Fruit fly (Drosophila melanogaster) whole organism, wandering third instar larva: ENCODE measurements around the gene CG14968.

Experiments
- Abd-B ChIP-seq: fragments of >200 bp; optimal IDR thresholded peaks from 2 replicates; lab custom pipeline; 2017; ENCODE audit warnings: missing biosample characterization, missing genetic modification characterization
- CG32264 ChIP-seq: fragments of 200-800 bp; sonication (Bioruptor generic); optimal IDR thresholded peaks from 2 replicates; lab custom pipeline; 2016; ENCODE audit warnings: missing biosample characterization, missing genetic modification characterization
- CG9705 ChIP-seq: fragments of 200-800 bp; sonication (Bioruptor generic); optimal IDR thresholded peaks from 2 replicates; lab custom pipeline; 2018; ENCODE audit warnings: missing biosample characterization, mild to moderate bottlenecking, missing genetic modification characterization
- CrebA ChIP-seq: fragments of 200-800 bp; sonication (Bioruptor generic); optimal IDR thresholded peaks from 2 replicates; lab custom pipeline; 2016; ENCODE audit warnings: missing biosample characterization, mild to moderate bottlenecking, missing genetic modification characterization, borderline replicate concordance
- Dfd ChIP-seq: fragments of >200 bp; optimal IDR thresholded peaks from 2 replicates; lab custom pipeline; 2017; ENCODE audit warnings: missing biosample characterization, missing genetic modification characterization
- Dif ChIP-seq: fragments of 200-275, 200-300 bp; sonication (Bioruptor generic); optimal IDR thresholded peaks from 2 replicates; lab custom pipeline; 2018; ENCODE audit warnings: missing biosample characterization, missing genetic modification characterization; ENCODE audit not compliant: partially characterized antibody
- GATAd ChIP-seq: sonication (Bioruptor generic); optimal IDR thresholded peaks from 2 replicates; lab custom pipeline; 2016; ENCODE audit warnings: missing biosample characterization, missing genetic modification characterization
- HLH106 ChIP-seq: fragments of 200-800 bp; optimal IDR thresholded peaks from 3 replicates; lab custom pipeline; 2019; ENCODE audit warnings: missing biosample characterization, mild to moderate bottlenecking, missing genetic modification characterization, moderate library complexity
- Hnf4 ChIP-seq: fragments of 200-800 bp; sonication (Bioruptor generic); optimal IDR thresholded peaks from 2 replicates; lab custom pipeline; 2016; ENCODE audit warnings: missing biosample characterization, mild to moderate bottlenecking, missing genetic modification characterization
- Hr78 ChIP-seq: fragments of >200 bp; optimal IDR thresholded peaks from 2 replicates; lab custom pipeline; 2017; ENCODE audit warnings: missing biosample characterization, missing genetic modification characterization
- Hr83 ChIP-seq: fragments of 200-300 bp; sonication (Bioruptor generic); optimal IDR thresholded peaks from 2 replicates; lab custom pipeline; 2016; ENCODE audit warnings: missing biosample characterization, mild to moderate bottlenecking, missing genetic modification characterization, moderate library complexity; ENCODE audit not compliant: poor library complexity, severe bottlenecking
- Jra ChIP-seq: sonication (Bioruptor generic); optimal IDR thresholded peaks from 2 replicates; lab custom pipeline; 2016; ENCODE audit warnings: missing biosample characterization, missing genetic modification characterization
- Mio ChIP-seq: sonication (Bioruptor generic); optimal IDR thresholded peaks from 2 replicates; lab custom pipeline; 2016; ENCODE audit warnings: missing biosample characterization, missing genetic modification characterization
- Myc ChIP-seq: fragments of >200 bp; optimal IDR thresholded peaks from 2 replicates; lab custom pipeline; 2017
- N ChIP-seq: fragments of >200 bp; optimal IDR thresholded peaks from 2 replicates; lab custom pipeline; 2018; ENCODE audit warnings: missing biosample characterization, missing external identifiers, missing genetic modification characterization
- OdsH ChIP-seq: fragments of 200-800 bp; sonication (Bioruptor generic); optimal IDR thresholded peaks from 2 replicates; lab custom pipeline; 2016; ENCODE audit warnings: missing biosample characterization, mild to moderate bottlenecking, missing genetic modification characterization
- Rel ChIP-seq, 2 experiments: fragments of 200-800 bp; sonication (Bioruptor generic) in 1 of 2; optimal IDR thresholded peaks; 2 replicates in 1 of 2; 3 replicates in 1 of 2; lab custom pipeline; 2016 to 2019; ENCODE audit warnings: mild to moderate bottlenecking in 2 of 2, missing biosample characterization in 2 of 2, missing genetic modification characterization in 2 of 2, moderate library complexity in 1 of 2
- Sp1 ChIP-seq: fragments of 200-800 bp; sonication (Bioruptor generic); optimal IDR thresholded peaks from 3 replicates; lab custom pipeline; 2019; ENCODE audit warnings: missing biosample characterization, mild to moderate bottlenecking, missing genetic modification characterization, moderate library complexity
- Vsx2 ChIP-seq: fragments of 200-300, 225-300 bp; sonication (Bioruptor generic); optimal IDR thresholded peaks from 2 replicates; lab custom pipeline; 2018; ENCODE audit warnings: missing biosample characterization, missing genetic modification characterization; ENCODE audit not compliant: partially characterized antibody
- br ChIP-seq: fragments of 200-800 bp; sonication (Bioruptor generic); optimal IDR thresholded peaks from 2 replicates; lab custom pipeline; 2016; ENCODE audit warnings: missing biosample characterization, missing genetic modification characterization
- brk ChIP-seq: fragments of 200-800 bp; sonication (Bioruptor generic); optimal IDR thresholded peaks from 2 replicates; lab custom pipeline; 2016; ENCODE audit warnings: missing biosample characterization, mild to moderate bottlenecking, missing genetic modification characterization
- dl ChIP-seq, 2 experiments: fragments of 175-275, 200-275 bp in 1 of 2; fragments of 200-275 bp in 1 of 2; sonication (Bioruptor generic); optimal IDR thresholded peaks; lab custom pipeline; 2018; ENCODE audit warnings: mild to moderate bottlenecking in 2 of 2, missing biosample characterization in 2 of 2, missing genetic modification characterization in 2 of 2, moderate library complexity in 2 of 2; ENCODE audit not compliant: partially characterized antibody in 2 of 2, insufficient read depth in 1 of 2
- dmrt93B ChIP-seq: fragments of 200-800 bp; sonication (Bioruptor generic); optimal IDR thresholded peaks from 2 replicates; lab custom pipeline; 2018; ENCODE audit warnings: missing biosample characterization, mild to moderate bottlenecking, missing genetic modification characterization
- dsf ChIP-seq: sonication (Bioruptor generic); optimal IDR thresholded peaks from 2 replicates; lab custom pipeline; 2016; ENCODE audit warnings: missing biosample characterization, missing genetic modification characterization, borderline replicate concordance
- ey ChIP-seq: fragments of 200-800 bp; sonication (Bioruptor generic); optimal IDR thresholded peaks from 2 replicates; lab custom pipeline; 2016; ENCODE audit warnings: missing biosample characterization, missing genetic modification characterization
- foxo ChIP-seq, 2 experiments: fragments of 200-800 bp; sonication (Bioruptor generic); optimal IDR thresholded peaks; 2 replicates in 1 of 2; 3 replicates in 1 of 2; lab custom pipeline; 2016 to 2017; ENCODE audit warnings: missing biosample characterization in 2 of 2, missing genetic modification characterization in 2 of 2
- fru ChIP-seq: fragments of 200-800 bp; sonication (Bioruptor generic); optimal IDR thresholded peaks from 3 replicates; lab custom pipeline; 2016; ENCODE audit warnings: missing biosample characterization, mild to moderate bottlenecking, missing genetic modification characterization
- h ChIP-seq: fragments of 200-800 bp; sonication (Bioruptor generic); optimal IDR thresholded peaks from 3 replicates; lab custom pipeline; 2016; ENCODE audit warnings: missing biosample characterization, mild to moderate bottlenecking, missing genetic modification characterization
- jim ChIP-seq: fragments of 175-275, 200-325 bp; sonication (Bioruptor generic); optimal IDR thresholded peaks from 2 replicates; lab custom pipeline; 2016; ENCODE audit warnings: missing biosample characterization, mild to moderate bottlenecking, missing genetic modification characterization
- lola ChIP-seq: fragments of >200 bp; optimal IDR thresholded peaks from 2 replicates; lab custom pipeline; 2017; ENCODE audit warnings: missing biosample characterization, missing genetic modification characterization
- pan ChIP-seq: fragments of >200 bp; optimal IDR thresholded peaks from 2 replicates; lab custom pipeline; 2017
- psq ChIP-seq: fragments of 200-800 bp; sonication (Bioruptor generic); optimal IDR thresholded peaks from 3 replicates; lab custom pipeline; 2017; ENCODE audit warnings: missing biosample characterization, mild to moderate bottlenecking, missing genetic modification characterization, moderate library complexity
- rgr ChIP-seq: fragments of 200-800 bp; sonication (Bioruptor generic); optimal IDR thresholded peaks from 3 replicates; lab custom pipeline; 2016; ENCODE audit warnings: missing biosample characterization, mild to moderate bottlenecking, missing genetic modification characterization
- sage ChIP-seq: fragments of 200-800 bp; sonication (Bioruptor generic); optimal IDR thresholded peaks from 2 replicates; lab custom pipeline; 2016; ENCODE audit warnings: missing biosample characterization, mild to moderate bottlenecking, missing genetic modification characterization
- sv ChIP-seq: fragments of 200-800 bp; sonication (Bioruptor generic); optimal IDR thresholded peaks from 3 replicates; lab custom pipeline; 2016; ENCODE audit warnings: missing biosample characterization, missing genetic modification characterization
- tai ChIP-seq: sonication (Bioruptor generic); optimal IDR thresholded peaks from 2 replicates; lab custom pipeline; 2016; ENCODE audit warnings: missing biosample characterization, missing genetic modification characterization
- usp ChIP-seq: fragments of >200 bp; optimal IDR thresholded peaks from 2 replicates; lab custom pipeline; 2017; ENCODE audit warnings: missing biosample characterization, missing genetic modification characterization
- woc ChIP-seq: sonication (Bioruptor generic); optimal IDR thresholded peaks from 2 replicates; lab custom pipeline; 2016; ENCODE audit warnings: missing biosample characterization, mild to moderate bottlenecking, missing genetic modification characterization

Gene CG14968

dm6 chr3L:3325925-3326903, 23.3 kb upstream of the CG14968 start, which contains the start of gene Gtpx (continued):
- TF ChIP-seq Hr83: peak; percentile 73
- no peak for TF ChIP-seq dl (GFP tag; optimal IDR thresholded peaks at IDR 0.05; lab: Kevin White, UChicago; ENCODE audit: insufficient read depth in 1 of 2, partially characterized antibody in 2 of 2)

DNA sequence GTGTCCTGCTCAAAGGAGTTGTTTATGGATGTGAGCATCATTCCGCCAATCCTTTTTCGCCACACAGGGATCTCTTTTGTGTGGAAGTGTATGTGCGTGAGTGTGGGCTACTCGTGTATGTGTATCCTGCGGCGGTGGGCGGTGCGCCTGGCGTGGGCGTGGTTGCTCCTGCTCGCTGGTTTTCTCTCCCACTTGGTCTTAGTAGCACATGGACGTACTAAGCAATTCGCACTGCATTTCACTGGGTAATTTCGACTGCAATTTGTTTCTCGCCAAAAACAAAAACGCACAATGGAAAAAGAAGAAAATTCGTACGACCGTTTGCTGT, 22.6 kb upstream of the CG14968 start:
- TF ChIP-seq h (GFP tag; lab: Kevin White, UChicago) (no peak), CrebA (GFP tag; lab: Kevin White, UChicago) (no peak), psq (GFP tag; lab: Kevin White, UChicago) (no peak)

DNA sequence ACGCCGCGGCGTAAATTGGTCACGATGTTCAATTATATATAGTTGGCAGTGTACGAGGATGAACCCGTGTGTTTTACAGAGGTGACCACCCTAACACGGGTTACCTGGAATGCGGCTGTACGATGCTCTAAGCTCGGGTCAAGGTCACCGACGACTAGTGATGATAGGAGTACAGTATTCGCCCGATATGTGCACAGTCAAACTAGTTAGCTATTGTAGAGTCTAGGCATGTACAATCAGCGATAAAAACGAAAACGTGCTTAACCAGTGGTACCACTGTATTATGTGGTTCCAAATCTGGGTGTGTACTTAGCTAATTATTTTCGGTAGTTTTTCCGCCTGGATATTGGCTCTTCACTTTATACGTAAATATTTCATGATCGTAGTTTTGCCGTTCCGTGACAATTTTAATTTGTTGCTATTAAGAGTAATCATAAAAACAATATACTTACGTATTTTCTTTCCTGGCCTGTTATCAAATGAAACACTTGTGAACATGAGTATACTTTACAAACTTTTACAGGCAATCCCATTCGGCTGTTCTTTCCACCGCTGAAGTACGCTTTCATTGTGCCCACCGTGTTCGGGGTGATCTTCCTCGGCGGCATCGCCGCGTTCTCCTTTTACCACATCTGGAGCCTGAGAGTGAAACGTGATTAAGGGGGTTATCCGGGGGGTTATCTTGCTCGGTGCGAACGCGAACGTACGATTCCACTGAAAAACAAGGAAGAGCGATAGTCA, 17.2 kb upstream of the CG14968 start:
- peak; percentile 1 for TF ChIP-seq Sp1 (GFP tag; lab: Kevin White, UChicago)
- no peak for TF ChIP-seq dsf
- TF ChIP-seq rgr: peak; percentile 29
- peak in 1 of 2 experiments; percentile 5 for TF ChIP-seq foxo (GFP tag; optimal IDR thresholded peaks at IDR 0.05; lab: Kevin White, UChicago)
- TF ChIP-seq Abd-B: no peak
- no peak for TF ChIP-seq Rel (GFP tag; optimal IDR thresholded peaks at IDR 0.05; lab: Kevin White, UChicago)
- TF ChIP-seq Rel (tag; optimal IDR thresholded peaks at IDR 0.05; lab: Kevin White, UChicago): peak; percentile 87
- no peak for TF ChIP-seq Myc (lab: Kevin White, UChicago)
- TF ChIP-seq Jra: peak; percentile 1
- peak; percentile 28 for TF ChIP-seq br

DNA sequence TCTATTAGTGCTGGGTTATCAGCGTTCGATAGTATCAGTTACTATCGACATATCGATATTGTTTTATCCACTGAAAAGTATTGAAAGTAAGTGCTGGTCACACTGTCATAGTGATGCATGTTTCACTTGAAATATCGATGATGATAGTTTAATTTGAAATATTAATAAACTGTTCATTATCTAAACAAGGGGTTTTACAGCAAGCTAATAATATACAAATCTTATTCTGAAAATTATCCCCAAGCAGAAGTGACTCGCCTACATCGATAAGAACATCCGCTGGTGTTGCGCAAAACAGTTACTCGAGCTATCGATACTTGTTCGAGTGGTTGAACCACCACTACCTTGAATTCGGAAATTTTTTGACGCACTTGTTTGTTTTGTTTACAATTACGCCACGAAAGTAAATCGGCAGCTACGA, 16.3 kb upstream of the CG14968 start, which contains the start of the genes PIG-C, CG12016 and Dpm2:
Gene PIG-C (minus strand): TSS at position 10 of the 421 bp plus-strand sequence.
Gene CG12016 (plus strand): TSS at position 333 of the 421 bp plus-strand sequence.
Gene Dpm2 (plus strand): TSS at position 333 of the 421 bp plus-strand sequence.
- no peak for TF ChIP-seq CrebA (GFP tag; lab: Kevin White, UChicago)
- TF ChIP-seq HLH106: peak; percentile 77
- no peak for TF ChIP-seq brk (GFP tag; lab: Kevin White, UChicago)
- no peak for TF ChIP-seq h (GFP tag; lab: Kevin White, UChicago)
- no peak for TF ChIP-seq Rel (GFP tag; optimal IDR thresholded peaks at IDR 0.05; lab: Kevin White, UChicago)
- TF ChIP-seq Rel (tag; optimal IDR thresholded peaks at IDR 0.05; lab: Kevin White, UChicago): peak; percentile 63
- peak; percentile 84 for TF ChIP-seq Jra
- TF ChIP-seq Dif (GFP tag; lab: Kevin White, UChicago): no peak
- peak; percentile 94 for TF ChIP-seq woc (GFP tag; lab: Kevin White, UChicago)
- no peak for TF ChIP-seq usp (GFP tag; lab: Kevin White, UChicago)
- peak in 1 of 2 experiments; percentile 80 for TF ChIP-seq foxo (GFP tag; optimal IDR thresholded peaks at IDR 0.05; lab: Kevin White, UChicago)
- peak; percentile 18 for TF ChIP-seq Hr83
- no peak for TF ChIP-seq sage
- TF ChIP-seq GATAd (GFP tag; lab: Kevin White, UChicago): no peak
- TF ChIP-seq N: no peak
- no peak for TF ChIP-seq Hr78
- TF ChIP-seq dmrt93B (GFP tag; lab: Kevin White, UChicago): no peak
- peak; percentile 77 for TF ChIP-seq rgr
- TF ChIP-seq tai (GFP tag; lab: Kevin White, UChicago): no peak
- peak; percentile 61 for TF ChIP-seq OdsH (GFP tag; lab: Kevin White, UChicago)
- peak; percentile 47 for TF ChIP-seq psq (GFP tag; lab: Kevin White, UChicago)
- peak; percentile 64 for TF ChIP-seq CG9705 (GFP tag; lab: Kevin White, UChicago)
- peak; percentile 27 for TF ChIP-seq dsf
- peak; percentile 52 for TF ChIP-seq Myc (lab: Kevin White, UChicago)
- TF ChIP-seq lola (GFP tag; lab: Kevin White, UChicago): no peak
- no peak for TF ChIP-seq jim
- peak; percentile 59 for TF ChIP-seq sv (GFP tag; lab: Kevin White, UChicago)
- no peak for TF ChIP-seq Vsx2 (GFP tag; lab: Kevin White, UChicago)
- TF ChIP-seq Mio (GFP tag; lab: Kevin White, UChicago): peak; percentile 1
- no peak for TF ChIP-seq pan
- peak; percentile 53 for TF ChIP-seq CG32264 (GFP tag; lab: Kevin White, UChicago)
- TF ChIP-seq fru (GFP tag; lab: Kevin White, UChicago): peak; percentile 76
- TF ChIP-seq ey: peak; percentile 70
- peak; percentile 74 for TF ChIP-seq br
- no peak for TF ChIP-seq Abd-B
- TF ChIP-seq dl (GFP tag; optimal IDR thresholded peaks at IDR 0.05; lab: Kevin White, UChicago; ENCODE audit: insufficient read depth in 1 of 2, partially characterized antibody in 2 of 2): no peak
- peak; percentile 84 for TF ChIP-seq Hnf4 (GFP tag; lab: Kevin White, UChicago)
- TF ChIP-seq Dfd (GFP tag; lab: Kevin White, UChicago): no peak
- peak; percentile 61 for TF ChIP-seq Sp1 (GFP tag; lab: Kevin White, UChicago)
